Fruit fly (Drosophila melanogaster) whole organism, embryonic: ENCODE measurements around the gene CG1785.

Source experiments
- CG10147 ChIP-seq: fragments of 200-800 bp; sonication (Bioruptor generic); optimal IDR thresholded peaks from 2 replicates; lab custom pipeline; 2019; ENCODE audit warnings: missing biosample characterization, mild to moderate bottlenecking, missing genetic modification characterization, moderate library complexity
- CG10366 ChIP-seq: fragments of 200-800 bp; sonication (Bioruptor generic); IDR thresholded peaks from 2 replicates; pipeline ENCODE4 v1.3.6; 2022; ENCODE audit warnings: missing biosample characterization, missing genetic modification characterization
- CG10543 ChIP-seq: fragments of 200-800 bp; sonication (Bioruptor generic); optimal IDR thresholded peaks from 3 replicates; lab custom pipeline; 2017; ENCODE audit warnings: missing biosample characterization, mild to moderate bottlenecking, missing genetic modification characterization, moderate library complexity
- CG15696 ChIP-seq: fragments of 200-800 bp; sonication (Bioruptor generic); optimal IDR thresholded peaks from 2 replicates; lab custom pipeline; 2019; ENCODE audit warnings: missing biosample characterization, mild to moderate bottlenecking, missing genetic modification characterization, moderate library complexity
- CG16779 ChIP-seq: fragments of 200-800 bp; sonication (Bioruptor generic); IDR thresholded peaks from 2 replicates; pipeline ENCODE4 v1.3.6; 2022; ENCODE audit warnings: missing biosample characterization, missing genetic modification characterization
- CG17328 ChIP-seq: fragments of 200-800 bp; sonication (Bioruptor generic); IDR thresholded peaks from 2 replicates; pipeline ENCODE4 v1.3.6; 2022; ENCODE audit warnings: missing biosample characterization, missing genetic modification characterization
- CG1832 ChIP-seq: fragments of 200-800 bp; sonication (Bioruptor generic); optimal IDR thresholded peaks from 2 replicates; lab custom pipeline; 2017; ENCODE audit warnings: missing biosample characterization, mild to moderate bottlenecking, missing genetic modification characterization, inconsistent platforms
- CG2120 ChIP-seq: fragments of 200-800 bp; sonication (Bioruptor generic); optimal IDR thresholded peaks from 3 replicates; lab custom pipeline; 2016; ENCODE audit warnings: missing biosample characterization, missing genetic modification characterization
- CG32772 ChIP-seq: fragments of 200-800 bp; sonication (Bioruptor generic); IDR thresholded peaks from 2 replicates; pipeline ENCODE4 v1.3.6; 2022; ENCODE audit warnings: missing biosample characterization, missing genetic modification characterization
- CG34224 ChIP-seq: fragments of 200-800 bp; sonication (Bioruptor generic); IDR thresholded peaks from 3 replicates; pipeline ENCODE4 v1.3.6; 2022; ENCODE audit warnings: missing biosample characterization, missing genetic modification characterization; ENCODE audit not compliant: partially characterized antibody
- CG3726 ChIP-seq: fragments of 200-800 bp; sonication (Bioruptor generic); IDR thresholded peaks from 3 replicates; pipeline ENCODE4, ENCODE4 v1.3.6; 2022; ENCODE audit warnings: missing biosample characterization, missing genetic modification characterization
- CG3838 ChIP-seq: fragments of 200-800 bp; sonication (Bioruptor generic); optimal IDR thresholded peaks from 3 replicates; lab custom pipeline; 2016; ENCODE audit warnings: missing biosample characterization, missing genetic modification characterization
- CG7556 ChIP-seq: fragments of 200-800 bp; sonication (Bioruptor generic); optimal IDR thresholded peaks from 2 replicates; lab custom pipeline; 2017; ENCODE audit warnings: missing biosample characterization, mild to moderate bottlenecking, missing genetic modification characterization
- CG7745 ChIP-seq: fragments of 200-800 bp; sonication (Bioruptor generic); optimal IDR thresholded peaks from 2 replicates; lab custom pipeline; 2018; ENCODE audit warnings: missing biosample characterization, mild to moderate bottlenecking, missing genetic modification characterization, moderate library complexity
- CG9215 ChIP-seq: fragments of 200-800 bp; sonication (Bioruptor generic); IDR thresholded peaks from 2 replicates; pipeline ENCODE4 v1.3.6; 2022; ENCODE audit warnings: missing biosample characterization, missing genetic modification characterization
- CHES-1-like ChIP-seq: fragments of 200-800 bp; sonication (Bioruptor generic); optimal IDR thresholded peaks from 2 replicates; lab custom pipeline; 2016; ENCODE audit warnings: missing biosample characterization, missing genetic modification characterization
- CTCF ChIP-seq: fragments of 200-800 bp; sonication (Bioruptor generic); optimal IDR thresholded peaks from 2 replicates; lab custom pipeline; 2017; ENCODE audit warnings: missing biosample characterization, mild to moderate bottlenecking, missing genetic modification characterization, moderate library complexity
- H15 ChIP-seq: fragments of 200-800 bp; sonication (Bioruptor generic); IDR thresholded peaks from 3 replicates; pipeline ENCODE4 v1.3.6; 2022; ENCODE audit warnings: missing biosample characterization, missing genetic modification characterization
- HLHmδ ChIP-seq: fragments of 200-800 bp; sonication (Bioruptor generic); optimal IDR thresholded peaks from 2 replicates; lab custom pipeline; 2018; ENCODE audit warnings: missing biosample characterization, mild to moderate bottlenecking, missing genetic modification characterization, moderate library complexity
- Jarid2 ChIP-seq: fragments of 200-800 bp; sonication (Bioruptor generic); optimal IDR thresholded peaks from 3 replicates; lab custom pipeline; 2017; ENCODE audit warnings: mild to moderate bottlenecking, missing biosample characterization, missing genetic modification reagents, missing genetic modification characterization
- Ptx1 ChIP-seq: fragments of 200-800 bp; sonication (Bioruptor generic); IDR thresholded peaks from 2 replicates; pipeline ENCODE4 v1.3.6; 2022; ENCODE audit warnings: missing biosample characterization, missing genetic modification characterization
- Ravus ChIP-seq: fragments of 200-800 bp; sonication (Bioruptor generic); IDR thresholded peaks from 2 replicates; pipeline ENCODE4 v1.3.6; 2022; ENCODE audit warnings: missing biosample characterization, missing genetic modification characterization
- Scr ChIP-seq: fragments of 200-800 bp; sonication (Bioruptor generic); IDR thresholded peaks from 2 replicates; pipeline ENCODE4 v1.3.6; 2022; ENCODE audit warnings: missing biosample characterization, missing genetic modification characterization; ENCODE audit not compliant: partially characterized antibody
- ase ChIP-seq: fragments of 200-800 bp; sonication (Bioruptor generic); IDR thresholded peaks from 3 replicates; pipeline ENCODE4 v1.3.6; 2022; ENCODE audit warnings: missing biosample characterization, missing genetic modification characterization
- ato ChIP-seq: fragments of 200-800 bp; sonication (Bioruptor generic); IDR thresholded peaks from 2 replicates; pipeline ENCODE4 v1.3.6; 2022; ENCODE audit warnings: missing biosample characterization, missing genetic modification characterization; ENCODE audit not compliant: partially characterized antibody
- caup ChIP-seq: fragments of 200-800 bp; sonication (Bioruptor generic); optimal IDR thresholded peaks from 3 replicates; lab custom pipeline; 2017; ENCODE audit warnings: missing biosample characterization, mild to moderate bottlenecking, missing genetic modification characterization, moderate library complexity; ENCODE audit not compliant: severe bottlenecking
- dati ChIP-seq: fragments of 200-800 bp; sonication (Bioruptor generic); IDR thresholded peaks from 2 replicates; pipeline ENCODE4 v1.3.6; 2022; ENCODE audit warnings: missing biosample characterization, missing genetic modification characterization
- exex ChIP-seq: fragments of 200-800 bp; sonication (Bioruptor generic); optimal IDR thresholded peaks from 4 replicates; lab custom pipeline; 2018; ENCODE audit warnings: missing biosample characterization, mild to moderate bottlenecking, missing genetic modification characterization, moderate library complexity
- fd96Cb ChIP-seq: fragments of 200-800 bp; sonication (Bioruptor generic); optimal IDR thresholded peaks from 2 replicates; lab custom pipeline; 2018; ENCODE audit warnings: missing biosample characterization, mild to moderate bottlenecking, missing genetic modification characterization, moderate library complexity
- gcm2 ChIP-seq: fragments of 200-800 bp; sonication (Bioruptor generic); optimal IDR thresholded peaks from 2 replicates; lab custom pipeline; 2016; ENCODE audit warnings: missing biosample characterization, missing genetic modification characterization
- gfzf ChIP-seq: fragments of 200-800 bp; sonication (Bioruptor generic); optimal IDR thresholded peaks from 2 replicates; lab custom pipeline; 2016; ENCODE audit warnings: missing biosample characterization, mild to moderate bottlenecking, missing genetic modification characterization, moderate library complexity
- h ChIP-seq: fragments of >200 bp; optimal IDR thresholded peaks from 2 replicates; lab custom pipeline; 2017
- her ChIP-seq: fragments of 200-800 bp; sonication (Bioruptor generic); optimal IDR thresholded peaks from 2 replicates; lab custom pipeline; 2016; ENCODE audit warnings: missing biosample characterization, missing genetic modification characterization
- odd ChIP-seq: fragments of 200-800 bp; sonication (Bioruptor generic); optimal IDR thresholded peaks from 2 replicates; lab custom pipeline; 2017; ENCODE audit warnings: missing biosample characterization, mild to moderate bottlenecking, missing genetic modification characterization
- pan ChIP-seq, 4 experiments: fragments of >200 bp in 3 of 4; fragments of 200-800 bp in 1 of 4; sonication (Bioruptor generic) in 1 of 4; optimal IDR thresholded peaks in 3 of 4; IDR thresholded peaks in 1 of 4; 2 replicates each; pipeline versions ENCODE4 v1.3.6 to Lab custom; 2017 to 2022; ENCODE audit warnings: missing biosample characterization in 2 of 4, missing genetic modification characterization in 2 of 4, mixed read lengths in 1 of 4
- run ChIP-seq: fragments of 200-800 bp; sonication (Bioruptor generic); optimal IDR thresholded peaks from 3 replicates; lab custom pipeline; 2018; ENCODE audit warnings: missing biosample characterization, mild to moderate bottlenecking, missing genetic modification characterization
- sim ChIP-seq: fragments of 200-800 bp; sonication (Bioruptor generic); IDR thresholded peaks from 2 replicates; pipeline ENCODE4 v1.3.6; 2022; ENCODE audit warnings: missing biosample characterization, missing genetic modification characterization
- sug ChIP-seq: fragments of 200-800 bp; optimal IDR thresholded peaks from 2 replicates; lab custom pipeline; 2019; ENCODE audit warnings: missing biosample characterization, mild to moderate bottlenecking, missing genetic modification characterization, moderate library complexity
- usp ChIP-seq: fragments of >200 bp; optimal IDR thresholded peaks from 2 replicates; lab custom pipeline; 2017; ENCODE audit warnings: missing biosample characterization, missing genetic modification characterization

The CG1785 gene

dm6 chrX:8681189-8681821 is 33.4 kb upstream of the CG1785 start, which contains the start of gene CAH3 (continued):
- peak; percentile 95 for TF ChIP-seq caup (GFP tag; lab: Kevin White, UChicago)
- peak; percentile 77 for TF ChIP-seq gcm2
- TF ChIP-seq sug (tag; lab: Kevin White, UChicago), result peak; percentile 93
- TF ChIP-seq run (tag; lab: Kevin White, UChicago), result peak; percentile 76
- no peak for TF ChIP-seq CG34224 (GFP tag; lab: Robert Waterston, UW)
- TF ChIP-seq HLHmδ (GFP tag; lab: Kevin White, UChicago), result no peak
- peak; percentile 41 for TF ChIP-seq CTCF (GFP tag; lab: Kevin White, UChicago)
- peak; percentile 76 for TF ChIP-seq Jarid2 (GFP tag; lab: Kevin White, UChicago)
- TF ChIP-seq ato, result no peak
- no peak for TF ChIP-seq usp (GFP tag; lab: Kevin White, UChicago)
- TF ChIP-seq CG7745 (tag; lab: Kevin White, UChicago), result peak; percentile 11
- peak; percentile 85 for TF ChIP-seq odd
- no peak for TF ChIP-seq pan (optimal IDR thresholded peaks at IDR 0.05; lab: Kevin White, UChicago)
- TF ChIP-seq pan (GFP tag; optimal IDR thresholded peaks at IDR 0.05 in 1 of 2, IDR thresholded peaks at IDR 0.05 in 1 of 2), result peak in 1 of 2 experiments; percentile 94
- TF ChIP-seq Scr (GFP tag; lab: Robert Waterston, UW), result 0 out of 2 replicates have a peak, but pooled peaks have one; percentile 35
- TF ChIP-seq h (lab: Kevin White, UChicago), result no peak
- peak; percentile 94 for TF ChIP-seq her
- TF ChIP-seq fd96Cb (tag; lab: Kevin White, UChicago), result peak; percentile 91
- peak; percentile 87; the same call in 2 of the 3 replicates for TF ChIP-seq CG3726 (GFP tag; lab: Robert Waterston, UW)
- TF ChIP-seq Ptx1 (GFP tag; lab: Robert Waterston, UW), result peak; percentile 90
- peak; percentile 71 for TF ChIP-seq Ravus (GFP tag; lab: Robert Waterston, UW)
- TF ChIP-seq H15 (GFP tag; lab: Robert Waterston, UW), result peak; percentile 88
- TF ChIP-seq exex (tag; lab: Kevin White, UChicago), result peak; percentile 73
- TF ChIP-seq CG17328 (GFP tag; lab: Robert Waterston, UW), result peak; percentile 95
- TF ChIP-seq dati (GFP tag; lab: Robert Waterston, UW), result peak; percentile 76
- TF ChIP-seq CG9215 (GFP tag; lab: Robert Waterston, UW), result peak; percentile 84
- TF ChIP-seq CG10366 (GFP tag; lab: Robert Waterston, UW), result peak; percentile 91
- peak; percentile 81 for TF ChIP-seq CG16779 (GFP tag; lab: Robert Waterston, UW)
- peak; percentile 91 for TF ChIP-seq CG7556 (GFP tag; lab: Kevin White, UChicago)
- peak; percentile 95 for TF ChIP-seq CG10543 (GFP tag; lab: Kevin White, UChicago)
- peak; percentile 78 for TF ChIP-seq sim (GFP tag; lab: Robert Waterston, UW)
- TF ChIP-seq gfzf (GFP tag; lab: Kevin White, UChicago), result peak; percentile 76
- peak; percentile 64 for TF ChIP-seq CG3838 (GFP tag; lab: Kevin White, UChicago)
- TF ChIP-seq CG15696 (tag; lab: Kevin White, UChicago), result peak; percentile 94
- peak; percentile 85 for TF ChIP-seq ase (GFP tag; lab: Robert Waterston, UW)
- TF ChIP-seq CHES-1-like, result peak; percentile 95
- peak; percentile 93 for TF ChIP-seq CG10147 (GFP tag; lab: Kevin White, UChicago)
- peak; percentile 89 for TF ChIP-seq CG32772 (GFP tag; lab: Robert Waterston, UW)
- peak; percentile 95 for TF ChIP-seq CG2120 (GFP tag; lab: Kevin White, UChicago)
- TF ChIP-seq CG1832 (GFP tag; lab: Kevin White, UChicago), result no peak
